Fruit fly (Drosophila melanogaster): ENCODE measurements around the gene CaMKI.

Gene CaMKI

dm6 chr4:490111-490510 lies 44.8 kb downstream of the CaMKI start:
- no peak for TF ChIP-seq psq (optimal IDR thresholded peaks at IDR 0.05)
- TF ChIP-seq CG8478 (optimal IDR thresholded peaks at IDR 0.05): no peak
- no peak for TF ChIP-seq Dll (optimal IDR thresholded peaks at IDR 0.05)
- TF ChIP-seq usp (GFP tag; optimal IDR thresholded peaks at IDR 0.05): no peak
- no peak for TF ChIP-seq EcR (GFP tag; optimal IDR thresholded peaks at IDR 0.05)
- no peak for TF ChIP-seq pan (optimal IDR thresholded peaks at IDR 0.05)

- no peak for TF ChIP-seq EcR (GFP tag; optimal IDR thresholded peaks at IDR 0.05)
- TF ChIP-seq Dll (optimal IDR thresholded peaks at IDR 0.05): no peak
- TF ChIP-seq CG8478 (optimal IDR thresholded peaks at IDR 0.05): no peak
- TF ChIP-seq psq (optimal IDR thresholded peaks at IDR 0.05): no peak
- TF ChIP-seq pan (optimal IDR thresholded peaks at IDR 0.05): no peak
- TF ChIP-seq usp (GFP tag; optimal IDR thresholded peaks at IDR 0.05): no peak
Measured at dm6 chr4:490760-491317, 45.5 kb downstream of the CaMKI start.

dm6 chr4:492597-492996 lies 47.3 kb downstream of the CaMKI start:
- no peak for TF ChIP-seq pan (optimal IDR thresholded peaks at IDR 0.05)

dm6 chr4:497724-498123 lies 52.4 kb downstream of the CaMKI start:
- TF ChIP-seq usp (GFP tag; optimal IDR thresholded peaks at IDR 0.05) (no peak), psq (optimal IDR thresholded peaks at IDR 0.05) (no peak), pan (optimal IDR thresholded peaks at IDR 0.05) (no peak), Dll (optimal IDR thresholded peaks at IDR 0.05) (no peak), EcR (GFP tag; optimal IDR thresholded peaks at IDR 0.05) (no peak), CG8478 (optimal IDR thresholded peaks at IDR 0.05) (no peak)

- no peak for TF ChIP-seq Dll (optimal IDR thresholded peaks at IDR 0.05)
- TF ChIP-seq pan (optimal IDR thresholded peaks at IDR 0.05): no peak
- TF ChIP-seq usp (GFP tag; optimal IDR thresholded peaks at IDR 0.05): no peak
- no peak for TF ChIP-seq CG8478 (optimal IDR thresholded peaks at IDR 0.05)
- TF ChIP-seq EcR (GFP tag; optimal IDR thresholded peaks at IDR 0.05): no peak
- TF ChIP-seq psq (optimal IDR thresholded peaks at IDR 0.05): no peak
Measured at dm6 chr4:498324-498850, 53.1 kb downstream of the CaMKI start.

dm6 chr4:499080-499479 lies 53.8 kb downstream of the CaMKI start:
- no peak for TF ChIP-seq CG8478 (optimal IDR thresholded peaks at IDR 0.05)

dm6 chr4:501479-501993 lies 56.2 kb downstream of the CaMKI start, which contains the start of gene zfh2:
Gene zfh2 (plus strand): TSS chr4:501810.
- no peak for TF ChIP-seq usp (GFP tag; optimal IDR thresholded peaks at IDR 0.05)
- TF ChIP-seq CG8478 (optimal IDR thresholded peaks at IDR 0.05): no peak
- TF ChIP-seq pan (optimal IDR thresholded peaks at IDR 0.05): no peak
- TF ChIP-seq EcR (GFP tag; optimal IDR thresholded peaks at IDR 0.05): no peak
- TF ChIP-seq Dll (optimal IDR thresholded peaks at IDR 0.05): no peak
- no peak for TF ChIP-seq psq (optimal IDR thresholded peaks at IDR 0.05)

- TF ChIP-seq CG8478 (optimal IDR thresholded peaks at IDR 0.05) (no peak), EcR (GFP tag; optimal IDR thresholded peaks at IDR 0.05) (no peak), usp (GFP tag; optimal IDR thresholded peaks at IDR 0.05) (no peak), pan (optimal IDR thresholded peaks at IDR 0.05) (no peak), psq (optimal IDR thresholded peaks at IDR 0.05) (no peak), Dll (optimal IDR thresholded peaks at IDR 0.05) (no peak)
Measured at dm6 chr4:502510-503087, 57.3 kb downstream of the CaMKI start.
